Worm (Caenorhabditis elegans): ENCODE results near the gene Y52E8A.6.

The Y52E8A.6 gene

DNA sequence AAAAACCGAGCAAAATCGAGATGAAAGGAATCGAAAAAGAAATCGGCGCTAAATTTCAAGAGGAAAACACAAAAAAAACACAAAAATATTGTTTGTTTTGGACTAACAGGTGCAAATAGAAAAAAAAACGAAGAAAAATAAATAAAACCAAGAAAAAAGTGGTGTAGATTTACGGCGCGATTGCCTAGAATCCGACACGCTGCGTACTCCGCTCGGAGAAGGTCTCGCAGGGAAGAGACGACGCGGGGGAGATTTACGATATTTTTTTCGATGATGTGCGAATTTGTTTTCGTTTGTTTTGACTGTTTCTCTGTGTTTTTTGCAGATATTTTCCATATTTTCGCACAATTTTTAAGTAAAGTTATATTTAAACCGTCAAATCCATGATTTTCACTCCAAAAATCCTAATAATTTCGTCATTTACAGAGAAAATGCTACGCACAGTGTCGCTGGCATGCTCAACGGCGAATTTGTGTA is 20.5 kb downstream of the Y52E8A.6 start, which contains the start of gene sco-1 (continued):
- no peak for TF ChIP-seq unc-86 (tag; optimal IDR thresholded peaks at IDR 0.05)
- no peak for TF ChIP-seq nhr-232 (tag; optimal IDR thresholded peaks at IDR 0.05)
- TF ChIP-seq pqm-1 (tag; optimal IDR thresholded peaks at IDR 0.05): peak; percentile 48
- no peak for TF ChIP-seq dmd-4 (tag; optimal IDR thresholded peaks at IDR 0.05; ENCODE audit: borderline replicate concordance)
- TF ChIP-seq T23F11.4 (GFP tag; optimal IDR thresholded peaks at IDR 0.05): no peak
- no peak for TF ChIP-seq syd-9 (tag; optimal IDR thresholded peaks at IDR 0.05)
- no peak for TF ChIP-seq K02D7.2 (tag; optimal IDR thresholded peaks at IDR 0.05)
- TF ChIP-seq C38D4.7 (GFP tag; optimal IDR thresholded peaks at IDR 0.05): no peak
- no peak for TF ChIP-seq ceh-22 (tag; optimal IDR thresholded peaks at IDR 0.05)
- TF ChIP-seq F13H6.1 (tag; optimal IDR thresholded peaks at IDR 0.05): peak; percentile 30
- peak; percentile 63 for TF ChIP-seq unc-55 (GFP tag; optimal IDR thresholded peaks at IDR 0.05)
- no peak for TF ChIP-seq fax-1 (tag; optimal IDR thresholded peaks at IDR 0.05)
- TF ChIP-seq ceh-45 (GFP tag; IDR thresholded peaks at IDR 0.05): 0 out of 2 replicates have a peak, but pooled peaks have one; percentile 36
- TF ChIP-seq pha-2 (tag; optimal IDR thresholded peaks at IDR 0.05): no peak
- peak; percentile 84 for TF ChIP-seq elt-2 (tag; optimal IDR thresholded peaks at IDR 0.05)
- TF ChIP-seq hlh-8 (tag; optimal IDR thresholded peaks at IDR 0.05): peak; percentile 73
- no peak for TF ChIP-seq ceh-30 (tag; optimal IDR thresholded peaks at IDR 0.05)
- TF ChIP-seq hlh-15 (tag; optimal IDR thresholded peaks at IDR 0.05): no peak
- peak; percentile 48 for TF ChIP-seq mec-3 (tag; optimal IDR thresholded peaks at IDR 0.05; ENCODE audit: borderline replicate concordance)
- peak; percentile 83 for TF ChIP-seq pax-1 (tag; optimal IDR thresholded peaks at IDR 0.05)
- no peak for TF ChIP-seq pha-4 (tag; optimal IDR thresholded peaks at IDR 0.05)
- TF ChIP-seq dve-1 (tag; optimal IDR thresholded peaks at IDR 0.05): peak; percentile 76
- no peak for TF ChIP-seq lin-11 (tag; optimal IDR thresholded peaks at IDR 0.05)
- TF ChIP-seq pag-3 (tag; optimal IDR thresholded peaks at IDR 0.05; ENCODE audit: borderline replicate concordance): no peak
- TF ChIP-seq che-1 (tag; optimal IDR thresholded peaks at IDR 0.05): peak; percentile 8
- TF ChIP-seq unc-42 (tag; optimal IDR thresholded peaks at IDR 0.05): peak; percentile 71
- TF ChIP-seq ref-2 (tag; optimal IDR thresholded peaks at IDR 0.05): peak; percentile 76
- TF ChIP-seq sox-4 (tag; optimal IDR thresholded peaks at IDR 0.05): no peak
- no peak for TF ChIP-seq elt-4 (tag; optimal IDR thresholded peaks at IDR 0.05)
- no peak for TF ChIP-seq pat-9 (tag; optimal IDR thresholded peaks at IDR 0.05)
- TF ChIP-seq rnt-1 (tag; optimal IDR thresholded peaks at IDR 0.05): peak; percentile 83
- no peak for TF ChIP-seq ceh-24 (tag; optimal IDR thresholded peaks at IDR 0.05)
- TF ChIP-seq tbx-2 (tag; optimal IDR thresholded peaks at IDR 0.05): peak; percentile 86
- no peak for TF ChIP-seq hlh-30 (tag; optimal IDR thresholded peaks at IDR 0.05; ENCODE audit: insufficient read depth)
- TF ChIP-seq ceh-19 (GFP tag; optimal IDR thresholded peaks at IDR 0.05): no peak
- no peak for TF ChIP-seq ttx-3 (tag; optimal IDR thresholded peaks at IDR 0.05)
- TF ChIP-seq tbx-7 (tag; optimal IDR thresholded peaks at IDR 0.05): peak; percentile 58
- peak; percentile 44 for TF ChIP-seq zip-5 (tag; optimal IDR thresholded peaks at IDR 0.05)
- no peak for TF ChIP-seq madf-2 (tag; optimal IDR thresholded peaks at IDR 0.05)
- no peak for TF ChIP-seq npax-4 (tag; optimal IDR thresholded peaks at IDR 0.05)
- peak; percentile 13 for TF ChIP-seq K09A11.1 (tag; optimal IDR thresholded peaks at IDR 0.05; ENCODE audit: insufficient read depth)
- TF ChIP-seq ceh-31 (tag; optimal IDR thresholded peaks at IDR 0.05): peak; percentile 95
- no peak for TF ChIP-seq fkh-10 (GFP tag; optimal IDR thresholded peaks at IDR 0.05)
- peak; percentile 83 for TF ChIP-seq nfya-1 (tag; optimal IDR thresholded peaks at IDR 0.05)
- peak; percentile 87 for TF ChIP-seq ceh-34 (tag; optimal IDR thresholded peaks at IDR 0.05)
- no peak for TF ChIP-seq hlh-13 (GFP tag; optimal IDR thresholded peaks at IDR 0.05)
- TF ChIP-seq sox-2 (GFP tag; IDR thresholded peaks at IDR 0.05): no peak
- no peak for TF ChIP-seq odd-2 (tag; optimal IDR thresholded peaks at IDR 0.05)
- TF ChIP-seq ahr-1 (tag; optimal IDR thresholded peaks at IDR 0.05): peak; percentile 6
- TF ChIP-seq nhr-11 (tag; optimal IDR thresholded peaks at IDR 0.05): no peak
- TF ChIP-seq Y22D7AL.16 (tag; optimal IDR thresholded peaks at IDR 0.05): no peak
